Worm (Caenorhabditis elegans) whole organism, mixed stage, embryonic: Measurements from ENCODE around the gene orc-2.

Source experiments
- bed-3 ChIP-seq: fragments of 200-800 bp; sonication (Bioruptor generic); optimal IDR thresholded peaks from 3 replicates; lab custom pipeline; 2018; ENCODE audit warnings: mild to moderate bottlenecking, missing genetic modification characterization, moderate library complexity, missing compliant biosample characterization
- cnd-1 ChIP-seq: fragments of 200-800 bp; sonication (Bioruptor generic); optimal IDR thresholded peaks from 2 replicates; lab custom pipeline; 2018; ENCODE audit warnings: mild to moderate bottlenecking, missing genetic modification characterization, missing compliant biosample characterization
- elt-1 ChIP-seq: sonication (generic microtip); optimal IDR thresholded peaks from 2 replicates; lab custom pipeline; 2017; ENCODE audit warnings: missing genetic modification characterization, mild to moderate bottlenecking, missing compliant biosample characterization, antibody characterized with exemption, moderate library complexity, borderline replicate concordance; ENCODE audit not compliant: insufficient read depth
- ham-2 ChIP-seq: fragments of 200-800 bp; sonication (Bioruptor generic); optimal IDR thresholded peaks from 2 replicates; lab custom pipeline; 2018; ENCODE audit warnings: mild to moderate bottlenecking, missing genetic modification characterization, missing compliant biosample characterization
- nhr-12 ChIP-seq: fragments of 150-350 bp; optimal IDR thresholded peaks from 2 replicates; lab custom pipeline; 2014; ENCODE audit warnings: missing biosample characterization, missing genetic modification characterization
- sptf-1 ChIP-seq: sonication (generic microtip); optimal IDR thresholded peaks from 2 replicates; lab custom pipeline; 2017; ENCODE audit warnings: mild to moderate bottlenecking, missing genetic modification characterization, moderate library complexity, missing compliant biosample characterization

orc-2 gene

ce11 chrII:10925804-10926570, 52.3 kb downstream of the orc-2 start, which contains the start of gene metr-1:
TSS of gene metr-1 (plus strand) at chrII:10926561.
- TF ChIP-seq nhr-12 (tag; lab: Kevin White, UChicago), result no peak
- no peak for TF ChIP-seq bed-3
- peak; percentile 16 for TF ChIP-seq ham-2
- TF ChIP-seq sptf-1 (tag; lab: Kevin White, UChicago), result no peak
- peak; percentile 88 for TF ChIP-seq elt-1 (tag; lab: Kevin White, UChicago)
- no peak for TF ChIP-seq cnd-1 (tag; lab: Kevin White, UChicago)
